Fruit fly (Drosophila melanogaster): ENCODE results near the gene pasi1.

pasi1 gene

DNA sequence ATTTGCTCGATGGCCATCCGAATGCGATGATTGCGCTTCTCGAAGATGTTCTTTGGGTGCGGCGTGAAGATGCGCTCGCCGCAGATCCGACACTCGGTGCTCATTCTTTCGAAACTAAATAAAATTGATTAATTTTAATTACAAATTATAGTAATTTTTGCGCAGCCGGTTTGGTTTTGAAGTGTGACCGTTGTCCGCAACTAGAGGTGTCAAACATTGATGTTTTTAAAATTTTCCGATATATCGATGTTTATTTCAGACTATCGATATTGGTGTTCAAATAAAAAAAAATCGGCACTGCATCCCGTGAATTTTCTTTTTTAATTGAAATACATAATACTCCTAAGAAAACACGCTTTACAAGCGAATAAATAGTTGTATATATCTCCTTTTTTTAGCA, 14.1 kb downstream of the pasi1 start, which contains the start of gene Odj (continued):
- no peak for TF ChIP-seq seq (GFP tag; IDR thresholded peaks at IDR 0.05)
- TF ChIP-seq CG7556 (GFP tag; optimal IDR thresholded peaks at IDR 0.05) = no peak
- no peak for TF ChIP-seq Hey (tag; optimal IDR thresholded peaks at IDR 0.05)
- TF ChIP-seq ind (GFP tag; optimal IDR thresholded peaks at IDR 0.05) = no peak
- TF ChIP-seq CG2889 (GFP tag; IDR thresholded peaks at IDR 0.05) = no peak
- no peak for TF ChIP-seq pros (GFP tag; optimal IDR thresholded peaks at IDR 0.05)
- no peak for TF ChIP-seq caup (GFP tag; optimal IDR thresholded peaks at IDR 0.05; ENCODE audit: severe bottlenecking)
- no peak for TF ChIP-seq danr (GFP tag; IDR thresholded peaks at IDR 0.05)
- TF ChIP-seq tll (GFP tag; optimal IDR thresholded peaks at IDR 0.05) = no peak
- no peak for TF ChIP-seq Blimp-1 (GFP tag; optimal IDR thresholded peaks at IDR 0.05)
- no peak for TF ChIP-seq salm (tag; optimal IDR thresholded peaks at IDR 0.05)
- no peak for TF ChIP-seq CG17328 (GFP tag; IDR thresholded peaks at IDR 0.05)
- no peak for TF ChIP-seq CG1647 (GFP tag; optimal IDR thresholded peaks at IDR 0.05)
- TF ChIP-seq crol (GFP tag; IDR thresholded peaks at IDR 0.05) = no peak
- no peak for TF ChIP-seq Awh (GFP tag; IDR thresholded peaks at IDR 0.05)
- no peak for TF ChIP-seq CG10654 (GFP tag; optimal IDR thresholded peaks at IDR 0.05)
- no peak for TF ChIP-seq fd96Cb (tag; optimal IDR thresholded peaks at IDR 0.05)
- TF ChIP-seq CG13123 (GFP tag; optimal IDR thresholded peaks at IDR 0.05) = no peak
- no peak for TF ChIP-seq CG10543 (GFP tag; optimal IDR thresholded peaks at IDR 0.05)
- peak; percentile 94 for TF ChIP-seq Doc3 (GFP tag; IDR thresholded peaks at IDR 0.05; ENCODE audit: partially characterized antibody)
- TF ChIP-seq hb (GFP tag; IDR thresholded peaks at IDR 0.05; ENCODE audit: partially characterized antibody) = peak; percentile 78
- TF ChIP-seq CG14710 (tag; optimal IDR thresholded peaks at IDR 0.05) = peak; percentile 59
- TF ChIP-seq CG8290 (GFP tag; optimal IDR thresholded peaks at IDR 0.05) = no peak
- TF ChIP-seq CG8290 (tag; optimal IDR thresholded peaks at IDR 0.05) = no peak
- TF ChIP-seq cas (GFP tag; IDR thresholded peaks at IDR 0.05) = no peak
- TF ChIP-seq E2f2 (GFP tag; IDR thresholded peaks at IDR 0.05) = peak; percentile 81
- no peak for TF ChIP-seq Hr39 (optimal IDR thresholded peaks at IDR 0.05)
- peak; percentile 98 for TF ChIP-seq CG34224 (GFP tag; IDR thresholded peaks at IDR 0.05; ENCODE audit: partially characterized antibody)
- peak; percentile 89 for TF ChIP-seq Dref (GFP tag; IDR thresholded peaks at IDR 0.05)
- no peak for TF ChIP-seq eve (GFP tag; optimal IDR thresholded peaks at IDR 0.05)
- no peak for TF ChIP-seq CG12219 (GFP tag; optimal IDR thresholded peaks at IDR 0.05)
- TF ChIP-seq CG4404 (GFP tag; IDR thresholded peaks at IDR 0.05) = no peak
- no peak for TF ChIP-seq dpn (GFP tag; optimal IDR thresholded peaks at IDR 0.05)
- TF ChIP-seq maf-S (GFP tag; optimal IDR thresholded peaks at IDR 0.05) = no peak
- TF ChIP-seq MESR4 (GFP tag; optimal IDR thresholded peaks at IDR 0.05) = peak; percentile 57
- no peak for TF ChIP-seq eyg (GFP tag; optimal IDR thresholded peaks at IDR 0.05)
- TF ChIP-seq Optix (GFP tag; IDR thresholded peaks at IDR 0.05) = no peak
- TF ChIP-seq Nf-YB (GFP tag; optimal IDR thresholded peaks at IDR 0.05) = no peak
- no peak for TF ChIP-seq CG1602 (GFP tag; optimal IDR thresholded peaks at IDR 0.05)
- TF ChIP-seq gcm2 (GFP tag; optimal IDR thresholded peaks at IDR 0.05) = no peak
- no peak for TF ChIP-seq exex (tag; optimal IDR thresholded peaks at IDR 0.05)
- no peak for TF ChIP-seq lmd (GFP tag; IDR thresholded peaks at IDR 0.05)
- TF ChIP-seq Dll (GFP tag; IDR thresholded peaks at IDR 0.05; ENCODE audit: partially characterized antibody) = peak; percentile 96
- TF ChIP-seq CG3163 (GFP tag; optimal IDR thresholded peaks at IDR 0.05) = no peak
- no peak for TF ChIP-seq rib (GFP tag; IDR thresholded peaks at IDR 0.05)
- TF ChIP-seq mld (GFP tag; IDR thresholded peaks at IDR 0.05; ENCODE audit: partially characterized antibody) = peak; percentile 76; the same call in 2 of the 3 replicates
- no peak for TF ChIP-seq ttk (GFP tag; IDR thresholded peaks at IDR 0.05)
- TF ChIP-seq E2f1 (GFP tag; IDR thresholded peaks at IDR 0.05) = no peak
- TF ChIP-seq vvl (GFP tag; IDR thresholded peaks at IDR 0.05) = peak; percentile 48; the same call in 1 of the 2 replicates
- no peak for TF ChIP-seq dm (GFP tag; optimal IDR thresholded peaks at IDR 0.05)
- TF ChIP-seq nerfin-1 (tag; optimal IDR thresholded peaks at IDR 0.05) = no peak
- no peak for TF ChIP-seq slp2 (GFP tag; optimal IDR thresholded peaks at IDR 0.05)
- no peak for TF ChIP-seq Chrac-16 (GFP tag; optimal IDR thresholded peaks at IDR 0.05)

Measured in whole organism, embryonic.